Worm (Caenorhabditis elegans) whole organism, L1 larva: ENCODE results near the gene cyp-34A1.

Experiments
- ceh-82 ChIP-seq, 3 experiments: fragments of 150-350 bp in 1 of 3; sonication (generic microtip) in 2 of 3; optimal IDR thresholded peaks; 2 replicates each; lab custom pipeline; 2014 to 2017; ENCODE audit warnings: missing biosample characterization in 3 of 3, missing genetic modification characterization in 3 of 3
- dpl-1 ChIP-seq, 3 experiments: fragments of 150-350 bp in 2 of 3; sonication (generic microtip) in 1 of 3; optimal IDR thresholded peaks; 2 replicates each; lab custom pipeline; 2014 to 2017; ENCODE audit warnings: missing biosample characterization in 3 of 3, missing genetic modification characterization in 3 of 3, missing genetic modification reagents in 3 of 3
- lin-35 ChIP-seq, 2 experiments: fragments of 150-350 bp; optimal IDR thresholded peaks; 2 replicates each; lab custom pipeline; 2014; ENCODE audit warnings: missing biosample characterization in 2 of 2, missing genetic modification characterization in 2 of 2, missing genetic modification reagents in 2 of 2
- nhr-11 ChIP-seq: fragments of 150-350 bp; optimal IDR thresholded peaks from 2 replicates; lab custom pipeline; 2014; ENCODE audit warnings: missing biosample characterization, missing genetic modification characterization
- nhr-28 ChIP-seq: fragments of 150-350 bp; optimal IDR thresholded peaks from 2 replicates; lab custom pipeline; 2014; ENCODE audit warnings: missing biosample characterization, missing genetic modification characterization
- unc-62 ChIP-seq: fragments of 150-350 bp; optimal IDR thresholded peaks from 2 replicates; lab custom pipeline; 2014; ENCODE audit warnings: missing biosample characterization, missing genetic modification reagents, missing genetic modification characterization

- TF ChIP-seq dpl-1 (GFP tag; optimal IDR thresholded peaks at IDR 0.05; lab: Kevin White, UChicago) (no peak), ceh-82 (tag; optimal IDR thresholded peaks at IDR 0.05; lab: Kevin White, UChicago) (no peak), lin-35 (GFP tag; optimal IDR thresholded peaks at IDR 0.05; lab: Kevin White, UChicago) (peak in 1 of 2 experiments; percentile 45), nhr-11 (tag; lab: Kevin White, UChicago) (no peak), nhr-28 (tag; lab: Kevin White, UChicago) (no peak), unc-62 (GFP tag; lab: Kevin White, UChicago) (no peak)
Measured at ce11 chrV:15318638-15319037, 30.9 kb upstream of the cyp-34A1 start, which contains the start of gene nhr-291.
